Fruit fly (Drosophila melanogaster): ENCODE results near the gene CG45690.

DNA sequence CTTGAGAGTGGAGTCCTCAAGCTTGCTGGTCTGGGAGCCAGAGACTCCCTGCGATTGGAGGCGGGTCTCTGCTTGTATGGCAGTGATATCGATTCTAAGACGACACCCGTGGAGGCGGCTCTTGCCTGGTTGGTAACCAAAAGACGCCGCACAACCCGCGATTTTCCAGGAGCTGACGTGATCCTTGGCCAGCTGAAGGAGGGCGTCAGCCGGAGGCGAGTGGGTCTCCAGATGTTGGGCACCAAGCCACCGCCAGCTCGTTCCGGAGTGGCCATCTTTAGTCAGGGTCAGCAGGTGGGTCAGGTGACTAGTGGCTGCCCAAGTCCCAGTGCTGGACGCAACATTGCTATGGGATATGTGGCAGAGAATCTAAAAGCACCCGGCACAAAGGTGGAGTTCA is 46.3 kb downstream of the CG45690 start:
- TF ChIP-seq CG8478 (optimal IDR thresholded peaks at IDR 0.05) = no peak
- no peak for TF ChIP-seq CTCF (optimal IDR thresholded peaks at IDR 0.05)

Measured in S2 (cell line).